Worm (Caenorhabditis elegans) whole organism, young adult: ENCODE data around the gene F54D1.6.

Experiments
- D2030.7 ChIP-seq: fragments of 200-800 bp; sonication (Bioruptor generic); IDR thresholded peaks from 2 replicates; pipeline ENCODE4 v1.3.6; 2022; ENCODE audit warnings: missing genetic modification reagents, missing genetic modification characterization, missing compliant biosample characterization
- F23B12.7 ChIP-seq: sonication (generic microtip); optimal IDR thresholded peaks from 2 replicates; lab custom pipeline; 2017; ENCODE audit warnings: missing genetic modification characterization, mild to moderate bottlenecking, missing compliant biosample characterization, antibody characterized with exemption, moderate library complexity; ENCODE audit not compliant: insufficient read depth
- ama-1 ChIP-seq, 3 experiments: fragments of 150-350 bp in 1 of 3; sonication (generic microtip) in 2 of 3; optimal IDR thresholded peaks; 2 replicates each; lab custom pipeline; 2014 to 2018; ENCODE audit warnings: missing biosample characterization in 2 of 3, missing genetic modification characterization in 2 of 3, missing genetic modification reagents in 2 of 3
- bed-2 ChIP-seq: fragments of 200-800 bp; sonication (Bioruptor generic); IDR thresholded peaks from 2 replicates; pipeline ENCODE4 v1.3.6; 2022; ENCODE audit warnings: missing genetic modification reagents, missing genetic modification characterization, missing compliant biosample characterization
- egl-44 ChIP-seq: fragments of 200-800 bp; sonication (Bioruptor generic); IDR thresholded peaks from 2 replicates; pipeline ENCODE4 v1.3.6; 2022; ENCODE audit warnings: missing genetic modification reagents, missing genetic modification characterization, missing compliant biosample characterization
- let-526 ChIP-seq: fragments of 200-800 bp; sonication (Bioruptor generic); IDR thresholded peaks from 2 replicates; pipeline ENCODE4 v1.3.6; 2022; ENCODE audit warnings: missing genetic modification reagents, missing genetic modification characterization, missing compliant biosample characterization
- let-607 ChIP-seq, 2 experiments: fragments of 200-800 bp in 1 of 2; sonication (Bioruptor generic) in 1 of 2; sonication (generic microtip) in 1 of 2; optimal IDR thresholded peaks; 2 replicates each; lab custom pipeline; 2016 to 2018; ENCODE audit warnings: mild to moderate bottlenecking in 2 of 2, missing compliant biosample characterization in 2 of 2, missing genetic modification characterization in 2 of 2, moderate library complexity in 2 of 2, missing genotype in 1 of 2
- snpc-3.4 ChIP-seq: sonication (generic microtip); optimal IDR thresholded peaks from 2 replicates; lab custom pipeline; 2017; ENCODE audit warnings: missing genetic modification characterization, mild to moderate bottlenecking, missing compliant biosample characterization, antibody characterized with exemption, moderate library complexity, missing genotype, missing genetic modification reagents
- tbp1 ChIP-seq: fragments of 200-800 bp; sonication (Bioruptor generic); optimal IDR thresholded peaks from 2 replicates; lab custom pipeline; 2018; ENCODE audit warnings: mild to moderate bottlenecking, missing genetic modification characterization, missing compliant biosample characterization

ce11 chrIV:11285239-11285638, 2.4 kb upstream of the F54D1.6 start:
- TF ChIP-seq let-526 (GFP tag; lab: Robert Waterston, UW) (no peak), D2030.7 (GFP tag; lab: Robert Waterston, UW) (no peak), F23B12.7 (no peak), let-607 (tag; optimal IDR thresholded peaks at IDR 0.05; lab: Kevin White, UChicago) (no peak), ama-1 (optimal IDR thresholded peaks at IDR 0.05; lab: Kevin White, UChicago) (no peak), ama-1 (GFP tag; optimal IDR thresholded peaks at IDR 0.05; lab: Kevin White, UChicago) (no peak), egl-44 (GFP tag; lab: Robert Waterston, UW) (no peak), snpc-3.4 (tag; lab: Kevin White, UChicago) (no peak), bed-2 (no peak), tbp1 (no peak)
